Fruit fly (Drosophila melanogaster) whole organism, prepupa: Measurements from ENCODE around the gene CG6026.

Experiments
- Blimp-1 ChIP-seq: fragments of 200-800 bp; sonication (Bioruptor generic); optimal IDR thresholded peaks from 3 replicates; lab custom pipeline; 2017; ENCODE audit warnings: missing biosample characterization, missing genetic modification characterization, mild to moderate bottlenecking, moderate library complexity, missing genetic modification reagents
- CG10631 ChIP-seq: fragments of 200-800 bp; sonication (Bioruptor generic); optimal IDR thresholded peaks from 2 replicates; lab custom pipeline; 2016; ENCODE audit warnings: missing biosample characterization, missing genetic modification characterization
- CG10669 ChIP-seq: fragments of 200-800 bp; sonication (Bioruptor generic); optimal IDR thresholded peaks from 3 replicates; lab custom pipeline; 2018; ENCODE audit warnings: missing biosample characterization, mild to moderate bottlenecking, missing genetic modification characterization, moderate library complexity
- CG11294 ChIP-seq: fragments of 200-800 bp; sonication (Bioruptor generic); IDR thresholded peaks from 2 replicates; pipeline ENCODE4 v1.3.6; 2022; ENCODE audit warnings: missing biosample characterization, missing genetic modification characterization
- CG11762 ChIP-seq: fragments of 200-800 bp; sonication (Bioruptor generic); optimal IDR thresholded peaks from 3 replicates; lab custom pipeline; 2016; ENCODE audit warnings: missing biosample characterization, missing genetic modification characterization; ENCODE audit not compliant: insufficient read depth
- CG15336 ChIP-seq: fragments of 200-800 bp; sonication (Bioruptor generic); IDR thresholded peaks from 2 replicates; pipeline ENCODE4 v1.3.6; 2022; ENCODE audit warnings: missing biosample characterization, missing genetic modification characterization
- CG1621 ChIP-seq: fragments of 200-800 bp; sonication (Bioruptor generic); optimal IDR thresholded peaks from 3 replicates; lab custom pipeline; 2018; ENCODE audit warnings: missing biosample characterization, mild to moderate bottlenecking, missing genetic modification characterization
- CG16779 ChIP-seq: fragments of 200-800 bp; sonication (Bioruptor generic); optimal IDR thresholded peaks from 3 replicates; lab custom pipeline; 2017; ENCODE audit warnings: missing biosample characterization, mild to moderate bottlenecking, missing genetic modification characterization
- CG3032 ChIP-seq: fragments of 200-800 bp; optimal IDR thresholded peaks from 2 replicates; lab custom pipeline; 2019; ENCODE audit warnings: missing biosample characterization, mild to moderate bottlenecking, missing genetic modification characterization, moderate library complexity
- CG31627 ChIP-seq: fragments of 200-800 bp; sonication (Bioruptor generic); optimal IDR thresholded peaks from 3 replicates; lab custom pipeline; 2016; ENCODE audit warnings: missing biosample characterization, missing genetic modification characterization
- CG34406 ChIP-seq: fragments of 200-800 bp; sonication (Bioruptor generic); optimal IDR thresholded peaks from 3 replicates; lab custom pipeline; 2016; ENCODE audit warnings: missing biosample characterization, missing genetic modification characterization
- CG3919 ChIP-seq: fragments of 200-800 bp; sonication (Bioruptor generic); optimal IDR thresholded peaks from 3 replicates; lab custom pipeline; 2016; ENCODE audit warnings: missing biosample characterization, missing genetic modification characterization
- CG4318 ChIP-seq: fragments of 200-800 bp; sonication (Bioruptor generic); optimal IDR thresholded peaks from 3 replicates; lab custom pipeline; 2017; ENCODE audit warnings: missing biosample characterization, mild to moderate bottlenecking, missing genetic modification characterization
- CG6163 ChIP-seq: fragments of 200-800 bp; sonication (Bioruptor generic); IDR thresholded peaks from 3 replicates; pipeline ENCODE4 v1.3.6; 2022; ENCODE audit warnings: missing biosample characterization, missing genetic modification characterization
- CG6276 ChIP-seq: fragments of 200-800 bp; sonication (Bioruptor generic); optimal IDR thresholded peaks from 2 replicates; lab custom pipeline; 2017; ENCODE audit warnings: missing biosample characterization, mild to moderate bottlenecking, missing genetic modification characterization
- CG6792 ChIP-seq: fragments of 200-800 bp; sonication (Bioruptor generic); optimal IDR thresholded peaks from 3 replicates; lab custom pipeline; 2016; ENCODE audit warnings: missing biosample characterization, missing genetic modification characterization
- CG6854 ChIP-seq: fragments of 200-800 bp; sonication (Bioruptor generic); optimal IDR thresholded peaks from 2 replicates; lab custom pipeline; 2017; ENCODE audit warnings: missing biosample characterization, mild to moderate bottlenecking, missing genetic modification characterization
- CG7368 ChIP-seq: fragments of 200-800 bp; sonication (Bioruptor generic); optimal IDR thresholded peaks from 3 replicates; lab custom pipeline; 2016; ENCODE audit warnings: missing biosample characterization, missing genetic modification characterization
- CG8119 ChIP-seq: fragments of 200-800 bp; sonication (Bioruptor generic); IDR thresholded peaks from 3 replicates; pipeline ENCODE4 v1.3.6; 2022; ENCODE audit warnings: missing biosample characterization, missing genetic modification characterization
- CG8319 ChIP-seq: fragments of 200-800 bp; sonication (Bioruptor generic); optimal IDR thresholded peaks from 3 replicates; lab custom pipeline; 2016; ENCODE audit warnings: missing biosample characterization, missing genetic modification characterization
- Eip75B ChIP-seq: fragments of 200-800 bp; sonication (Bioruptor generic); optimal IDR thresholded peaks from 3 replicates; lab custom pipeline; 2016; ENCODE audit warnings: missing biosample characterization, missing genetic modification characterization
- Eip78C ChIP-seq: fragments of 200-800 bp; sonication (Bioruptor generic); peaks from one replicate; lab custom pipeline; 2016; ENCODE audit warnings: missing biosample characterization, missing genetic modification characterization
- Ets21C ChIP-seq: fragments of 200-800 bp; sonication (Bioruptor generic); optimal IDR thresholded peaks from 3 replicates; lab custom pipeline; 2016; ENCODE audit warnings: missing biosample characterization, missing genetic modification characterization
- Ets96B ChIP-seq: fragments of 200-800 bp; optimal IDR thresholded peaks from 2 replicates; lab custom pipeline; 2019; ENCODE audit warnings: missing biosample characterization, mild to moderate bottlenecking, missing genetic modification characterization, moderate library complexity
- Gug ChIP-seq: fragments of 200-800 bp; sonication (Bioruptor generic); IDR thresholded peaks from 2 replicates; pipeline ENCODE4 v1.3.6; 2022; ENCODE audit warnings: missing biosample characterization, missing genetic modification characterization
- Hr38 ChIP-seq: sonication (Bioruptor generic); optimal IDR thresholded peaks from 2 replicates; lab custom pipeline; 2016; ENCODE audit warnings: missing biosample characterization, missing genetic modification characterization
- Hr39 ChIP-seq: fragments of 200-800 bp; sonication (Bioruptor generic); optimal IDR thresholded peaks from 2 replicates; lab custom pipeline; 2016; ENCODE audit warnings: missing biosample characterization, missing genetic modification characterization
- Hr4 ChIP-seq: fragments of 200-800 bp; sonication (Bioruptor generic); optimal IDR thresholded peaks from 3 replicates; lab custom pipeline; 2016; ENCODE audit warnings: missing biosample characterization, missing genetic modification characterization
- Lpt ChIP-seq: fragments of 200-800 bp; sonication (Bioruptor generic); optimal IDR thresholded peaks from 3 replicates; lab custom pipeline; 2016; ENCODE audit warnings: missing biosample characterization, missing genetic modification characterization
- OdsH ChIP-seq: fragments of 200-800 bp; sonication (Bioruptor generic); optimal IDR thresholded peaks from 3 replicates; lab custom pipeline; 2016; ENCODE audit warnings: missing biosample characterization, missing genetic modification characterization
- Smox ChIP-seq: fragments of 200-800 bp; sonication (Bioruptor generic); optimal IDR thresholded peaks from 3 replicates; lab custom pipeline; 2016; ENCODE audit warnings: missing biosample characterization, missing genetic modification characterization
- Sox102F ChIP-seq: fragments of 200-800 bp; sonication (Bioruptor generic); optimal IDR thresholded peaks from 2 replicates; lab custom pipeline; 2016; ENCODE audit warnings: missing biosample characterization, mild to moderate bottlenecking, missing genetic modification characterization
- Sox15 ChIP-seq: fragments of 200-800 bp; sonication (Bioruptor generic); optimal IDR thresholded peaks from 3 replicates; lab custom pipeline; 2016; ENCODE audit warnings: missing biosample characterization, missing genetic modification characterization
- achi ChIP-seq: fragments of 200-800 bp; sonication (Bioruptor generic); optimal IDR thresholded peaks from 3 replicates; lab custom pipeline; 2016; ENCODE audit warnings: missing biosample characterization, missing genetic modification characterization
- acj6 ChIP-seq: fragments of 200-800 bp; sonication (Bioruptor generic); optimal IDR thresholded peaks from 3 replicates; lab custom pipeline; 2016; ENCODE audit warnings: missing biosample characterization, missing genetic modification characterization
- dsx ChIP-seq: fragments of 200-800 bp; optimal IDR thresholded peaks from 3 replicates; lab custom pipeline; 2019; ENCODE audit warnings: missing biosample characterization, mild to moderate bottlenecking, missing genetic modification characterization, moderate library complexity; ENCODE audit not compliant: poor library complexity, severe bottlenecking
- esn ChIP-seq: fragments of 200-800 bp; sonication (Bioruptor generic); optimal IDR thresholded peaks from 2 replicates; lab custom pipeline; 2016; ENCODE audit warnings: missing biosample characterization, mild to moderate bottlenecking, missing genetic modification characterization, moderate library complexity
- fd59A ChIP-seq: fragments of 200-800 bp; sonication (Bioruptor generic); optimal IDR thresholded peaks from 2 replicates; lab custom pipeline; 2017; ENCODE audit warnings: missing biosample characterization, mild to moderate bottlenecking, missing genetic modification characterization, missing genetic modification reagents
- fkh ChIP-seq: fragments of 200-800 bp; sonication (Bioruptor generic); optimal IDR thresholded peaks from 3 replicates; lab custom pipeline; 2017; ENCODE audit warnings: missing biosample characterization, mild to moderate bottlenecking, missing genetic modification characterization, moderate library complexity
- net ChIP-seq: fragments of 200-800 bp; sonication (Bioruptor generic); optimal IDR thresholded peaks from 3 replicates; lab custom pipeline; 2016; ENCODE audit warnings: missing biosample characterization, missing genetic modification characterization
- pdm3 ChIP-seq: fragments of 200-800 bp; sonication (Bioruptor generic); optimal IDR thresholded peaks from 3 replicates; lab custom pipeline; 2016; ENCODE audit warnings: missing biosample characterization, missing genetic modification characterization
- salr ChIP-seq, 2 experiments: fragments of 200-800 bp; sonication (Bioruptor generic); optimal IDR thresholded peaks; 3 replicates each; lab custom pipeline; 2016 to 2018; ENCODE audit warnings: missing biosample characterization in 2 of 2, missing genetic modification characterization in 2 of 2, mild to moderate bottlenecking in 1 of 2
- spab ChIP-seq: fragments of 200-800 bp; sonication (Bioruptor generic); optimal IDR thresholded peaks from 2 replicates; lab custom pipeline; 2017; ENCODE audit warnings: missing biosample characterization, mild to moderate bottlenecking, missing genetic modification characterization, missing genetic modification reagents
- ss ChIP-seq, 2 experiments: fragments of 200-800 bp; sonication (Bioruptor generic); optimal IDR thresholded peaks; 2 replicates in 1 of 2; 3 replicates in 1 of 2; lab custom pipeline; 2017 to 2018; ENCODE audit warnings: mild to moderate bottlenecking in 2 of 2, missing biosample characterization in 2 of 2, missing genetic modification characterization in 2 of 2, moderate library complexity in 1 of 2
- svp ChIP-seq: fragments of 200-800 bp; sonication (Bioruptor generic); peaks from one replicate; lab custom pipeline; 2016; ENCODE audit warnings: missing biosample characterization, missing genetic modification characterization
- topi ChIP-seq: fragments of 200-800 bp; sonication (Bioruptor generic); optimal IDR thresholded peaks from 3 replicates; lab custom pipeline; 2016; ENCODE audit warnings: missing biosample characterization, missing genetic modification characterization
- vri ChIP-seq: fragments of 200-800 bp; sonication (Bioruptor generic); optimal IDR thresholded peaks from 3 replicates; lab custom pipeline; 2016; ENCODE audit warnings: missing biosample characterization, mild to moderate bottlenecking, missing genetic modification characterization

The CG6026 gene

DNA sequence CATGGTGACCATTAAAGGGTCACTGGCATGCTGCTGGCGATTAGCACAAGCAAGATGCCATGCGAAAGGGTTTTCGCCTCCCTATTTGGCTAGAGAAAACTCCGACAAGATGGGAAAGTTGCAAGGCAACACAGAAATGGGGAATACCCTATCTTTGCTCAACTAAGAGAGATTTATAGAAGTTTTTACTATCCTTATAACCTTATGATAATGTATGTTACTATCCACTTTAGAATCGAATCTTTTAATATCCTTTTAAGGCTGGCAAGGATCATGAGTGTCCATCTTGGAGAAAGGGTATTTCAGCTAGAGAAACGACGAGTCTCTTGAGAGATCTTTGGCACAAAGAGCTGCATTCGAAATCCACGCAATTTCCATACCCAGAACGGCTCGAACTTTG is 36.4 kb downstream of the CG6026 start (continued):
- TF ChIP-seq Sox102F (GFP tag; lab: Kevin White, UChicago) (no peak), CG11762 (GFP tag; lab: Kevin White, UChicago) (no peak), esn (GFP tag; lab: Kevin White, UChicago) (no peak), spab (GFP tag; lab: Kevin White, UChicago) (peak; percentile 4), Eip78C (peak; percentile 72), CG34406 (GFP tag; lab: Kevin White, UChicago) (no peak), Gug (GFP tag; lab: Robert Waterston, UW) (no peak), CG1621 (tag; lab: Kevin White, UChicago) (peak; percentile 22), Ets96B (tag; lab: Kevin White, UChicago) (peak; percentile 43), OdsH (no peak), topi (GFP tag; lab: Kevin White, UChicago) (no peak), vri (GFP tag; lab: Kevin White, UChicago) (no peak), ss (GFP tag; optimal IDR thresholded peaks at IDR 0.05; lab: Kevin White, UChicago) (no peak), fkh (GFP tag; lab: Kevin White, UChicago) (no peak), CG16779 (tag; lab: Kevin White, UChicago) (no peak), pdm3 (peak; percentile 26), CG8119 (GFP tag; lab: Robert Waterston, UW) (peak; percentile 29; the same call in 1 of the 3 replicates), Blimp-1 (GFP tag; lab: Kevin White, UChicago) (no peak), Ets21C (GFP tag; lab: Kevin White, UChicago) (no peak)

DNA sequence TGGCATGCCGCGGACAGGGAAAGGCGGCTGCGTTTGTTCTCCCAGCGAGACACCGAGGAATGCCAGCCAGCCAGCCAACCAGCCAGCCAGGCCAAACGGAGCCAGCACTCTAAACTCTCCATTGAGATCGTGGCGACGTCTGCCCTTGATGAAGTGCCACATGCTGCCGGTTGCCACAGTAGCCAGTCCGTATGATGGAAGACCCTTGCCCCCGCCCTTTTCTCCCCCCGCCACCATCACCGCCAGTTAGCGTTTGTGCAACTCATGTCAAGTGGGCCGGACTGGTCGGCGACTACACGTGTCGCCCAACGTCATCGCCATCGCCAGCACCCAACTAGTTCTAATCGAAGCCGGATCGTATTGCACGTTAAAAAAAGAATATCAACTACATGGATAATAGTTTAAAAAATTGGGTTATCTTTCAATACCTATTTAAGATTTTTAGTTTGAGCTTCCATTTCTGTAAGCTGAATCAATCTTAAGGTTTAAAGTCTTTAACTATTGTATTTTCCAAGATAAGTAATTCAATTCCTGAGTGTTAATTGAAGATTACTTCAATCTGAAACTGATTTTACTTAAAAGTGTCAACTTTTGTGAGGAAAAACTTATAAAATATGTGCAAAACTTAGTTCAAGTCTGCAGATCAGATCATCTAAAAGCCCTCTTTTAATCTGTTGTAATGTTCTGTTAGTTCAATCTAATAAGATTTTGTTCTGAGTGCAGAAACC is 37.0 kb downstream of the CG6026 start:
- TF ChIP-seq CG3032 (tag; lab: Kevin White, UChicago) (peak; percentile 50), Sox15 (no peak), CG3919 (GFP tag; lab: Kevin White, UChicago) (peak; percentile 49), CG6163 (no peak), Hr4 (GFP tag; lab: Kevin White, UChicago) (peak; percentile 0), ss (GFP tag; optimal IDR thresholded peaks at IDR 0.05; lab: Kevin White, UChicago) (peak; percentile 45 to 70), CG15336 (GFP tag; lab: Robert Waterston, UW) (no peak), salr (GFP tag; optimal IDR thresholded peaks at IDR 0.05; lab: Kevin White, UChicago) (peak in 1 of 2 experiments; percentile 71), svp (peak; percentile 62), fkh (GFP tag; lab: Kevin White, UChicago) (no peak), CG6792 (GFP tag; lab: Kevin White, UChicago) (peak; percentile 13), CG8119 (GFP tag; lab: Robert Waterston, UW) (no peak), Ets96B (tag; lab: Kevin White, UChicago) (peak; percentile 14), Hr38 (GFP tag; lab: Kevin White, UChicago) (no peak), achi (GFP tag; lab: Kevin White, UChicago) (peak; percentile 40), CG31627 (no peak), CG11294 (GFP tag; lab: Robert Waterston, UW) (no peak), Sox102F (GFP tag; lab: Kevin White, UChicago) (no peak), Eip78C (peak; percentile 92), acj6 (peak; percentile 2), CG16779 (tag; lab: Kevin White, UChicago) (peak; percentile 22), net (GFP tag; lab: Kevin White, UChicago) (peak; percentile 26), Smox (GFP tag; lab: Kevin White, UChicago) (no peak), CG6276 (no peak), CG4318 (no peak), Eip75B (peak; percentile 43), Lpt (GFP tag; lab: Kevin White, UChicago) (peak; percentile 10), pdm3 (peak; percentile 2), dsx (peak; percentile 58), fd59A (GFP tag; lab: Kevin White, UChicago) (peak; percentile 52), CG34406 (GFP tag; lab: Kevin White, UChicago) (no peak), spab (GFP tag; lab: Kevin White, UChicago) (peak; percentile 47), CG10631 (peak; percentile 65), CG7368 (GFP tag; lab: Kevin White, UChicago) (no peak), CG6854 (GFP tag; lab: Kevin White, UChicago) (no peak), CG10669 (GFP tag; lab: Kevin White, UChicago) (peak; percentile 27), OdsH (peak; percentile 35), Hr39 (GFP tag; lab: Kevin White, UChicago) (no peak), CG8319 (no peak)
